Worm (Caenorhabditis elegans): ENCODE results near the gene plpp-1.1.

- TF ChIP-seq cey-2 (tag; optimal IDR thresholded peaks at IDR 0.05; ENCODE audit: borderline replicate concordance, insufficient read depth) (no peak), R02D3.7 (tag; optimal IDR thresholded peaks at IDR 0.05) (no peak), mxl-3 (GFP tag; optimal IDR thresholded peaks at IDR 0.05) (no peak), F49E8.2 (tag; optimal IDR thresholded peaks at IDR 0.05; ENCODE audit: borderline replicate concordance) (no peak), nhr-10 (tag; optimal IDR thresholded peaks at IDR 0.05) (no peak), D1046.2 (GFP tag; IDR thresholded peaks at IDR 0.05) (no peak), lin-13 (GFP tag; optimal IDR thresholded peaks at IDR 0.05) (no peak), dpl-1 (GFP tag; optimal IDR thresholded peaks at IDR 0.05) (no peak), ztf-7 (tag; optimal IDR thresholded peaks at IDR 0.05) (no peak), hlh-30 (tag; optimal IDR thresholded peaks at IDR 0.05; ENCODE audit: insufficient read depth) (no peak), nhr-237 (tag; optimal IDR thresholded peaks at IDR 0.05) (no peak), ztf-11 (tag; optimal IDR thresholded peaks at IDR 0.05) (no peak)
These were observed 28.1 kb upstream of the plpp-1.1 start for ce11 chrII:3955938-3956337.
